Fruit fly (Drosophila melanogaster): Measurements from ENCODE around the gene Trx2.

Trx2 gene

dm6 chr2L:9564527-9564926 lies 48.4 kb upstream of the Trx2 start (continued):
- TF ChIP-seq CG15269 (tag; optimal IDR thresholded peaks at IDR 0.05) (peak; percentile 67), CG3163 (GFP tag; optimal IDR thresholded peaks at IDR 0.05) (no peak), ken (GFP tag; IDR thresholded peaks at IDR 0.05) (no peak), CG12769 (tag; optimal IDR thresholded peaks at IDR 0.05) (no peak), CG3281 (GFP tag; optimal IDR thresholded peaks at IDR 0.05) (peak; percentile 48), CG1647 (GFP tag; optimal IDR thresholded peaks at IDR 0.05) (no peak), usp (GFP tag; optimal IDR thresholded peaks at IDR 0.05) (no peak), CG5245 (GFP tag; optimal IDR thresholded peaks at IDR 0.05) (no peak), MBD-R2 (GFP tag; IDR thresholded peaks at IDR 0.05) (no peak), CG17186 (GFP tag; optimal IDR thresholded peaks at IDR 0.05) (no peak), kay (GFP tag; optimal IDR thresholded peaks at IDR 0.05) (no peak), Spps (tag; optimal IDR thresholded peaks at IDR 0.05) (no peak), dmrt99B (tag; optimal IDR thresholded peaks at IDR 0.05) (peak; percentile 74), Vsx1 (GFP tag; optimal IDR thresholded peaks at IDR 0.05) (peak; percentile 21), zfh1 (GFP tag; IDR thresholded peaks at IDR 0.05) (no peak), CG15479 (GFP tag; optimal IDR thresholded peaks at IDR 0.05) (no peak), sens-2 (GFP tag; IDR thresholded peaks at IDR 0.05) (no peak), CG4617 (GFP tag; optimal IDR thresholded peaks at IDR 0.05; ENCODE audit: borderline replicate concordance) (no peak), CG14014 (GFP tag; IDR thresholded peaks at IDR 0.05) (no peak), CG15073 (GFP tag; optimal IDR thresholded peaks at IDR 0.05) (no peak), CG34224 (GFP tag; IDR thresholded peaks at IDR 0.05; ENCODE audit: partially characterized antibody) (no peak), CG33557 (GFP tag; optimal IDR thresholded peaks at IDR 0.05) (no peak), stc (GFP tag; IDR thresholded peaks at IDR 0.05) (no peak), fu2 (GFP tag; optimal IDR thresholded peaks at IDR 0.05) (no peak), danr (GFP tag; IDR thresholded peaks at IDR 0.05) (no peak), Elba2 (GFP tag; optimal IDR thresholded peaks at IDR 0.05) (no peak), CG8765 (GFP tag; IDR thresholded peaks at IDR 0.05) (no peak), repo (GFP tag; optimal IDR thresholded peaks at IDR 0.05) (no peak), hkb (optimal IDR thresholded peaks at IDR 0.05) (no peak), hkb (GFP tag; IDR thresholded peaks at IDR 0.05) (peak; percentile 33; the same call in 1 of the 2 replicates), CG13894 (tag; optimal IDR thresholded peaks at IDR 0.05) (no peak), Nf-YC (tag; optimal IDR thresholded peaks at IDR 0.05) (peak; percentile 26), CG2199 (GFP tag; IDR thresholded peaks at IDR 0.05) (no peak), mam (GFP tag; optimal IDR thresholded peaks at IDR 0.05) (no peak), her (GFP tag; optimal IDR thresholded peaks at IDR 0.05) (no peak), Ets65A (GFP tag) (peak; percentile 83), gce (GFP tag; IDR thresholded peaks at IDR 0.05) (no peak), gcm2 (GFP tag; optimal IDR thresholded peaks at IDR 0.05) (no peak), NK7.1 (GFP tag; optimal IDR thresholded peaks at IDR 0.05) (no peak), Dad (GFP tag; optimal IDR thresholded peaks at IDR 0.05) (no peak), CG8290 (GFP tag; optimal IDR thresholded peaks at IDR 0.05) (no peak), CG8290 (tag; optimal IDR thresholded peaks at IDR 0.05) (no peak), fd102C (GFP tag; optimal IDR thresholded peaks at IDR 0.05) (no peak), en (GFP tag; optimal IDR thresholded peaks at IDR 0.05) (no peak), Bgb (GFP tag; IDR thresholded peaks at IDR 0.05; ENCODE audit: partially characterized antibody) (no peak), E2f1 (GFP tag; IDR thresholded peaks at IDR 0.05) (no peak; the same call in 1 of the 2 replicates), CG7928 (GFP tag; optimal IDR thresholded peaks at IDR 0.05) (no peak), hth (optimal IDR thresholded peaks at IDR 0.05) (no peak), Fer1 (GFP tag; optimal IDR thresholded peaks at IDR 0.05) (peak; percentile 54), trem (tag; optimal IDR thresholded peaks at IDR 0.05) (no peak)
